Worm (Caenorhabditis elegans) whole organism, late embryonic: ENCODE measurements around the gene clec-233.

Source experiments
- ama-1 ChIP-seq: fragments of 150-350 bp; optimal IDR thresholded peaks from 2 replicates; lab custom pipeline; 2014
- ceh-48 ChIP-seq: sonication (generic microtip); optimal IDR thresholded peaks from 2 replicates; lab custom pipeline; 2016; ENCODE audit warnings: missing genetic modification characterization, inconsistent platforms, missing compliant biosample characterization
- dve-1 ChIP-seq: sonication (generic microtip); optimal IDR thresholded peaks from 2 replicates; lab custom pipeline; 2017; ENCODE audit warnings: antibody characterized with exemption, mild to moderate bottlenecking, missing genetic modification characterization, missing compliant biosample characterization
- pha-4 ChIP-seq: fragments of 150-350 bp; optimal IDR thresholded peaks from 2 replicates; lab custom pipeline; 2018; ENCODE audit warnings: missing biosample characterization, missing genetic modification reagents, missing genetic modification characterization
- rnt-1 ChIP-seq: sonication (generic microtip); optimal IDR thresholded peaks from 2 replicates; lab custom pipeline; 2016; ENCODE audit warnings: missing genetic modification characterization, missing compliant biosample characterization

DNA sequence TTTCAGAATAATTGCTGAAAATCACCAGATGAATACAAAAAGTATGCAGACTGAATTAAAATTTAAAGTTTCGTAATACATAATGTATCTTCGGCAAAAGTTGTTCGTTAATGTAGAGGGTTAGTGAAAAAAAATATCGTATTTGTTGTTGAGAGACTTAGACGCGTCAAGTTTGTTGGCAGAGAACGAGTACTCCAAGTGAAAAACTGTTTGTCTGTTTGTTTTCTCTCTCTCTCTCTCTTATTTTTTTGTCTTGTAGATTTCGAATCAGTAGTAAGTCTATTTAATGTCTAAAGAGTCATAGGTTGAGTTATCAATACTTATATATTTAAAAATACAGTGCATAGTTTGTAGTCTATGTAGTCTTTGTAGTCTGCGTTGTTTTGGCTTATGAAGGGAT lies 35.8 kb downstream of the clec-233 start, which contains the start of the genes fbxa-2 and T13F3.8:
- TF ChIP-seq dve-1 (tag; lab: Kevin White, UChicago) (no peak), ceh-48 (no peak), pha-4 (tag; lab: Kevin White, UChicago) (no peak), ama-1 (lab: Kevin White, UChicago) (no peak), rnt-1 (tag; lab: Kevin White, UChicago) (no peak)
